Fruit fly (Drosophila melanogaster) Kc167 (cell line): ENCODE measurements around the gene cyr.

ENCODE experiments used
- Myc ChIP-seq: fragments of >200 bp; optimal IDR thresholded peaks from 2 replicates; lab custom pipeline; 2017; ENCODE audit warnings: missing external identifiers
- Sin3A ChIP-seq: fragments of >200 bp; optimal IDR thresholded peaks from 2 replicates; lab custom pipeline; 2018; ENCODE audit warnings: missing external identifiers
- h ChIP-seq: fragments of >200 bp; optimal IDR thresholded peaks from 3 replicates; lab custom pipeline; 2018; ENCODE audit warnings: missing external identifiers
- insv ChIP-seq: fragments of >200 bp; optimal IDR thresholded peaks from 3 replicates; lab custom pipeline; 2018; ENCODE audit warnings: missing external identifiers
- psq ChIP-seq: fragments of >200 bp; optimal IDR thresholded peaks from 2 replicates; lab custom pipeline; 2017; ENCODE audit warnings: missing external identifiers
- ttk ChIP-seq: sonication (Bioruptor generic); optimal IDR thresholded peaks from 2 replicates; lab custom pipeline; 2017; ENCODE audit warnings: missing external identifiers

DNA sequence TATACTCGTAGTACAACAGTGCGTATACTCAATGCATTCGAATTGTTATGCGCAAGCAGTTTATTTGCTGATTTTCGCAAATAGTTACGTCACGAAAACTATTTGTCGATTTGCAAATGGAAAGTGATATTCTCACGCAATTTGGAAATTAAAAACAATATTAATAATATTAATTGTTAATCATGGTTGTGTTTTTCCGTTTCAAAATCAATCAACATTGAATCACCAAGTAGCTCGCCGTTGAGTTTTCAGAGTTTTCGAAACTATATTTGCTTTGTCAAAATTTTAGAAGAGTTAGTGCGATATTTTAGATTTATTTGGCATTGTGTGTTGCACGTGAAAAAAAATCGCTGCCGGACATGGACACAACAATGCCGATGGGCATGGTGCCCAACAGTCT, 24.2 kb upstream of the cyr start, which contains the start of gene CG15337:
- TF ChIP-seq ttk (lab: Kevin White, UChicago) (no peak), h (lab: Kevin White, UChicago) (no peak), psq (lab: Kevin White, UChicago) (no peak), Sin3A (no peak), insv (lab: Kevin White, UChicago) (no peak), Myc (lab: Kevin White, UChicago) (no peak)
